Worm (Caenorhabditis elegans): ENCODE results near the gene C49C3.9.
A peak's percentile ranks its signal among the peaks of the same experiment; 100 is the strongest.

Gene C49C3.9

DNA sequence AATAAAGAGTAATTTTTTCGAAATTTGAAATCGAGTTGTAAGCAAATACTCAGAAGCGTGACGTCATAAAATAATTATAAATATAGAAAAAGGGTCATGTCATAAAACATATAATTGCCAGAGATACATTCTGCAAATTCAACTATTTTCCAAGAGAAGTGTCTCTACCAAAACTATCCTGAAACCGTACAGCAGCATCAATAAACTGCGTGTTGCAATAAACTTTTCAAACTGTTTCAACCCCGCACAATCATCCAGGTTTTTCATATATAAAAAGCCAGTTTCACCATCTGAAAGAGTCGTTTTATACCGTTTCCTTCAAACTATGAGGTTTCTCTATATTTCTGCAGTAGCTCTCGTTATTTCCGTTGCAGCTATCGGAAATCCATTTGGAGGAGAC lies 1.4 kb upstream of the C49C3.9 start, which contains the start of gene C49C3.11:
Gene C49C3.11, plus strand, starts transcription at position 301 of the 400 bp plus-strand sequence.
- no peak for TF ChIP-seq fos-1 (tag; optimal IDR thresholded peaks at IDR 0.05)
- TF ChIP-seq zag-1 (tag; optimal IDR thresholded peaks at IDR 0.05), result no peak
- no peak for TF ChIP-seq ztf-11 (tag; optimal IDR thresholded peaks at IDR 0.05)
- TF ChIP-seq elt-1 (tag; optimal IDR thresholded peaks at IDR 0.05), result no peak
- TF ChIP-seq ztf-4 (tag; optimal IDR thresholded peaks at IDR 0.05), result no peak
- no peak for TF ChIP-seq unc-62 (GFP tag; optimal IDR thresholded peaks at IDR 0.05)
- no peak for TF ChIP-seq nhr-77 (tag; optimal IDR thresholded peaks at IDR 0.05)
- no peak for TF ChIP-seq hmg-11 (tag; optimal IDR thresholded peaks at IDR 0.05)
- no peak for TF ChIP-seq mdl-1 (tag; optimal IDR thresholded peaks at IDR 0.05)
- no peak for TF ChIP-seq nhr-237 (tag; optimal IDR thresholded peaks at IDR 0.05)

DNA sequence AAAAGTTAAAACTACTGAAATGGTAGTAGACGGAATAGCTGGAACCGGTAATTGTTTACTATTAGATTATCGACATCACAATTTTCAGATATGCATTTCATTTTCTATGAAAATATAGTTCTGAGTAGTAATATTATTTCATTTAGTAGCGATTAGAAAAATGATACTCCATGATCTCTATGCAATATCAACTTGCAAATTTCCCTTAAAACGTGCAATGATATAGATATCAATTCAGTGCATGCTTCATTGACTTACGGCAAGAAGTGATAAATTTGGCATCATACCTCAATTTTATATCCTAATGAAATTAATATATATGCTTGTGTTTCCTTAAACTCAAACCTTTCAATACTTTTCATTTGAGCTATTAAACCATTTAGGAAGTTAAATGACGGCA lies 553 bp upstream of the C49C3.9 start, which contains the start of gene C49C3.21:
Gene C49C3.21, plus strand, starts transcription at position 301 of the 400 bp plus-strand sequence.
- no peak for TF ChIP-seq lin-39 (tag; optimal IDR thresholded peaks at IDR 0.05)
- no peak for TF ChIP-seq ceh-82 (tag; optimal IDR thresholded peaks at IDR 0.05)

DNA sequence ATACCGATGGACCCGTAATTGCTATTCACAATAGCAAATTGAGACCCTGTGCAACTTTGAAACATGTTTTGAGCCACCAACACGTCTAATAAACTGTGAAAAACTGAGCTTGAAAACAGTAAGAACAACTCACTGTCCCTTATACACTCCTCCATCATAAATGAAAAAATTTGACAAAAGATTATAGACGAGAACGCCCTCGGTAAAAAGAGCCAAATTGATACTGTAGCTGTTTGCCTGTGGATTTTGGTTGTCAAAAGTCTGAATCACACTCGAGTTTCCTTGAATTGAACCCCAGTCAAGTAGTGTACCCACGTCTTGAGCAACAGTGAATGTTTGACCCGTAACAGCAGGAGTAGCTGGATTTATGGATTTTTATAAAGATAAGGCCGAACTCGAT lies 1.1 kb downstream of the C49C3.9 start:
- TF ChIP-seq ZK546.5 (tag; optimal IDR thresholded peaks at IDR 0.05), result no peak
- no peak for TF ChIP-seq nhr-77 (tag; optimal IDR thresholded peaks at IDR 0.05)
- TF ChIP-seq nhr-237 (tag; optimal IDR thresholded peaks at IDR 0.05), result no peak
- no peak for TF ChIP-seq skn-1 (tag; optimal IDR thresholded peaks at IDR 0.05)
- TF ChIP-seq ceh-16 (tag; optimal IDR thresholded peaks at IDR 0.05), result no peak
- TF ChIP-seq daf-12 (tag; optimal IDR thresholded peaks at IDR 0.05), result no peak
- TF ChIP-seq fkh-2 (tag; optimal IDR thresholded peaks at IDR 0.05), result no peak
- no peak for TF ChIP-seq nhr-28 (tag; optimal IDR thresholded peaks at IDR 0.05)
- no peak for TF ChIP-seq nhr-76 (tag; optimal IDR thresholded peaks at IDR 0.05)
- no peak for TF ChIP-seq hmg-11 (tag; optimal IDR thresholded peaks at IDR 0.05)
- no peak for TF ChIP-seq tbx-2 (tag; optimal IDR thresholded peaks at IDR 0.05)
- TF ChIP-seq nhr-25 (tag; optimal IDR thresholded peaks at IDR 0.05), result no peak
- TF ChIP-seq nhr-11 (tag; optimal IDR thresholded peaks at IDR 0.05), result no peak
- TF ChIP-seq pqm-1 (tag; optimal IDR thresholded peaks at IDR 0.05), result no peak
- no peak for TF ChIP-seq egl-27 (tag; optimal IDR thresholded peaks at IDR 0.05)
- no peak for TF ChIP-seq mml-1 (tag; optimal IDR thresholded peaks at IDR 0.05)

DNA sequence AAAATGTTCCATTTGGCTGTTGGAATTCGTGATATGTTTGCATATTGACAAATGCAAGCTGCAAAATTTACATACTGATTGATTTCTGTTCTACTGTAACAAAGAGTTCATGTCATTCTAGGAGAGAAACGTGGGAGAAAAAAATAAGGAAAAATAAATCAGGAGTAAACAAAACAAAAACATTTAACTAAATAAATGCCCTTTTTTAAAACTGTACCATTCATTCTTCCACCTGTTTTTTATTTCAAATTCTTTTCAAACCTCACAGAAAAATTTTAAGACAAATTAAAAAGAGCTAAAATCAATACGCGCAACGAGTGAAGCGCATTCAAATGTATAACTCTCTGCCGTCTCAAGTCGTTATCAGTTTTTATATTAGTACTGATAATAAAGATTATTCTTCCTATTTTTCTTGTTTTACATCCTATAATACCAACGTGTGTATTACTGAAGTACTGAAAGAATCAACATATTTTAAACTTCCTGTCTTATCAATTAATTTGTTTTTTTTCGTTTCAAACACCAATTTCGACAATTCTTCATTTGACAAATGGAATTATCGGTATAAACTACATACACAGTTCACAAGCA lies 3.1 kb downstream of the C49C3.9 start, which contains the start of gene C49C3.10:
Gene C49C3.10, minus strand, starts transcription at position 51 of the 591 bp plus-strand sequence.
- TF ChIP-seq elt-2 (tag; optimal IDR thresholded peaks at IDR 0.05) (peak; percentile 94), skn-1 (tag; optimal IDR thresholded peaks at IDR 0.05) (no peak), pqm-1 (tag; optimal IDR thresholded peaks at IDR 0.05) (peak; percentile 88), jun-1 (tag; optimal IDR thresholded peaks at IDR 0.05) (peak; percentile 80), pha-4 (tag; optimal IDR thresholded peaks at IDR 0.05) (peak; percentile 65), nhr-43 (tag; optimal IDR thresholded peaks at IDR 0.05; ENCODE audit: poor library complexity, severe bottlenecking) (no peak)

DNA sequence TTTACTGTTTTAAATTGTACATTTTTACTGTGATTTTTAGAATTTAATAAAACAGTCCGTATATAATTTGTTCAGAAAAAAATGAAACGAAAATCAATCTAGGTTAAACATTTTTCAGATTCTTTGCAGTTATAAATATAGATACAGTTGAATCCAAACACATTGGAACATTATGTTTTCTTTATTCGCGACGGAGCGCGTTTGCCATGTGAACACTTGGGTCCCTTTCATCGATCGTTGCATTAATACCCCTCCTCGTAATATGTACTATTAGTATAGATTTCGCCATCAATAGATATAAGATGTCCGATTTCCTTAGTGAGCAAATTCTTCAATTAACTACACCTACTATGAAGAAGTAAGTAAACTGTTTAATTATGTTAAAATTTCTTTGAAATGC lies 7.1 kb downstream of the C49C3.9 start, which contains the start of gene C49C3.8:
Gene C49C3.8, plus strand, starts transcription at position 173 of the 400 bp plus-strand sequence.
- TF ChIP-seq egl-5 (tag; optimal IDR thresholded peaks at IDR 0.05), result peak; percentile 14
- no peak for TF ChIP-seq lsy-12 (tag; optimal IDR thresholded peaks at IDR 0.05)
- TF ChIP-seq pha-4 (tag; optimal IDR thresholded peaks at IDR 0.05), result peak; percentile 26
- no peak for TF ChIP-seq mml-1 (tag; optimal IDR thresholded peaks at IDR 0.05)
- peak; percentile 24 for TF ChIP-seq nfya-1 (tag; optimal IDR thresholded peaks at IDR 0.05; ENCODE audit: insufficient read depth)

Measured in whole organism, L3 larva.